Worm (Caenorhabditis elegans) whole organism, late embryonic: ENCODE measurements around the gene JC8.7.

Source experiments
- C08G9.2 ChIP-seq: sonication (generic microtip); optimal IDR thresholded peaks from 2 replicates; lab custom pipeline; 2016; ENCODE audit warnings: mild to moderate bottlenecking, missing genetic modification characterization, moderate library complexity, missing compliant biosample characterization
- C38D4.7 ChIP-seq: fragments of 200-800 bp; sonication (Bioruptor generic); optimal IDR thresholded peaks from 2 replicates; lab custom pipeline; 2018; ENCODE audit warnings: mild to moderate bottlenecking, missing genetic modification characterization, moderate library complexity, missing compliant biosample characterization
- F13H6.1 ChIP-seq: sonication (generic microtip); optimal IDR thresholded peaks from 2 replicates; lab custom pipeline; 2016; ENCODE audit warnings: missing genetic modification characterization, missing compliant biosample characterization
- K02D7.2 ChIP-seq: sonication (generic microtip); optimal IDR thresholded peaks from 2 replicates; lab custom pipeline; 2017; ENCODE audit warnings: mild to moderate bottlenecking, missing genetic modification characterization, missing compliant biosample characterization
- K09A11.1 ChIP-seq: sonication (generic microtip); optimal IDR thresholded peaks from 2 replicates; lab custom pipeline; 2017; ENCODE audit warnings: antibody characterized with exemption, mild to moderate bottlenecking, missing genetic modification characterization, missing compliant biosample characterization; ENCODE audit not compliant: insufficient read depth
- Y22D7AL.16 ChIP-seq: sonication (generic microtip); optimal IDR thresholded peaks from 2 replicates; lab custom pipeline; 2016; ENCODE audit warnings: missing genetic modification characterization, missing compliant biosample characterization
- ahr-1 ChIP-seq: sonication (generic microtip); optimal IDR thresholded peaks from 2 replicates; lab custom pipeline; 2016; ENCODE audit warnings: missing genetic modification characterization, missing compliant biosample characterization
- ceh-14 ChIP-seq: sonication (generic microtip); optimal IDR thresholded peaks from 2 replicates; lab custom pipeline; 2016; ENCODE audit warnings: missing genotype, missing genetic modification characterization, missing compliant biosample characterization
- ceh-19 ChIP-seq: fragments of 200-800 bp; sonication (Bioruptor generic); optimal IDR thresholded peaks from 2 replicates; lab custom pipeline; 2018; ENCODE audit warnings: mild to moderate bottlenecking, missing genetic modification characterization, missing compliant biosample characterization
- ceh-2 ChIP-seq: sonication (generic microtip); optimal IDR thresholded peaks from 2 replicates; lab custom pipeline; 2016; ENCODE audit warnings: missing genotype, missing genetic modification characterization, missing compliant biosample characterization
- ceh-30 ChIP-seq: fragments of 150-350 bp; optimal IDR thresholded peaks from 2 replicates; lab custom pipeline; 2014; ENCODE audit warnings: missing biosample characterization, missing genetic modification characterization
- ceh-31 ChIP-seq: sonication (generic microtip); optimal IDR thresholded peaks from 2 replicates; lab custom pipeline; 2016; ENCODE audit warnings: missing genetic modification characterization, missing compliant biosample characterization
- ceh-34 ChIP-seq: sonication (generic microtip); optimal IDR thresholded peaks from 2 replicates; lab custom pipeline; 2016; ENCODE audit warnings: mild to moderate bottlenecking, missing genetic modification characterization, missing compliant biosample characterization
- ceh-45 ChIP-seq: fragments of 200-800 bp; sonication (Bioruptor generic); IDR thresholded peaks from 2 replicates; pipeline ENCODE4 v1.3.6; 2022; ENCODE audit warnings: missing genetic modification reagents, missing genetic modification characterization, missing compliant biosample characterization
- ceh-48 ChIP-seq: sonication (generic microtip); optimal IDR thresholded peaks from 2 replicates; lab custom pipeline; 2016; ENCODE audit warnings: missing genetic modification characterization, inconsistent platforms, missing compliant biosample characterization
- ceh-6 ChIP-seq: fragments of 200-800 bp; sonication (Bioruptor generic); optimal IDR thresholded peaks from 2 replicates; lab custom pipeline; 2018; ENCODE audit warnings: mild to moderate bottlenecking, missing genetic modification characterization, missing compliant biosample characterization
- ceh-9 ChIP-seq: sonication (generic microtip); optimal IDR thresholded peaks from 2 replicates; lab custom pipeline; 2016; ENCODE audit warnings: mild to moderate bottlenecking, missing genetic modification characterization, inconsistent platforms, missing compliant biosample characterization
- che-1 ChIP-seq: sonication (generic microtip); optimal IDR thresholded peaks from 2 replicates; lab custom pipeline; 2016; ENCODE audit warnings: mild to moderate bottlenecking, missing genetic modification characterization, missing compliant biosample characterization
- dmd-4 ChIP-seq: sonication (generic microtip); optimal IDR thresholded peaks from 2 replicates; lab custom pipeline; 2016; ENCODE audit warnings: borderline replicate concordance, missing genetic modification characterization, missing compliant biosample characterization
- elt-2 ChIP-seq: sonication (generic microtip); optimal IDR thresholded peaks from 2 replicates; lab custom pipeline; 2016; ENCODE audit warnings: missing genetic modification reagents, missing genetic modification characterization, missing compliant biosample characterization
- ets-4 ChIP-seq: sonication (generic microtip); optimal IDR thresholded peaks from 2 replicates; lab custom pipeline; 2016; ENCODE audit warnings: missing genetic modification characterization, missing compliant biosample characterization
- eyg-1 ChIP-seq: sonication (generic microtip); optimal IDR thresholded peaks from 2 replicates; lab custom pipeline; 2016; ENCODE audit warnings: missing genotype, missing genetic modification characterization, missing compliant biosample characterization
- fax-1 ChIP-seq: sonication (generic microtip); optimal IDR thresholded peaks from 2 replicates; lab custom pipeline; 2016; ENCODE audit warnings: missing genotype, missing genetic modification characterization, missing compliant biosample characterization
- fkh-10 ChIP-seq: fragments of 150-350 bp; optimal IDR thresholded peaks from 2 replicates; lab custom pipeline; 2014; ENCODE audit warnings: missing biosample characterization, missing genetic modification reagents, missing genetic modification characterization
- fkh-6 ChIP-seq: sonication (generic microtip); optimal IDR thresholded peaks from 2 replicates; lab custom pipeline; 2016; ENCODE audit warnings: missing genetic modification characterization, missing compliant biosample characterization
- gmeb-2 ChIP-seq: sonication (generic microtip); optimal IDR thresholded peaks from 2 replicates; lab custom pipeline; 2016; ENCODE audit warnings: missing genetic modification characterization, inconsistent platforms, missing compliant biosample characterization
- hlh-15 ChIP-seq: sonication (generic microtip); optimal IDR thresholded peaks from 2 replicates; lab custom pipeline; 2016; ENCODE audit warnings: missing genetic modification characterization, missing compliant biosample characterization
- hlh-30 ChIP-seq: sonication (generic microtip); optimal IDR thresholded peaks from 2 replicates; lab custom pipeline; 2017; ENCODE audit warnings: antibody characterized with exemption, missing genetic modification characterization, missing compliant biosample characterization; ENCODE audit not compliant: insufficient read depth
- hlh-8 ChIP-seq: sonication (generic microtip); optimal IDR thresholded peaks from 2 replicates; lab custom pipeline; 2016; ENCODE audit warnings: missing genotype, missing genetic modification characterization, missing compliant biosample characterization
- mec-3 ChIP-seq: sonication (generic microtip); optimal IDR thresholded peaks from 2 replicates; lab custom pipeline; 2016; ENCODE audit warnings: borderline replicate concordance, missing genetic modification characterization, missing compliant biosample characterization
- nhr-232 ChIP-seq: sonication (generic microtip); optimal IDR thresholded peaks from 2 replicates; lab custom pipeline; 2016; ENCODE audit warnings: missing genetic modification characterization, missing compliant biosample characterization
- odd-2 ChIP-seq: sonication (generic microtip); optimal IDR thresholded peaks from 2 replicates; lab custom pipeline; 2017; ENCODE audit warnings: antibody characterized with exemption, mild to moderate bottlenecking, missing genetic modification characterization, missing compliant biosample characterization
- pat-9 ChIP-seq: fragments of 200-800 bp; sonication (Bioruptor generic); optimal IDR thresholded peaks from 2 replicates; lab custom pipeline; 2018; ENCODE audit warnings: mild to moderate bottlenecking, missing genetic modification characterization, moderate library complexity, missing compliant biosample characterization
- pax-1 ChIP-seq: fragments of 150-350 bp; optimal IDR thresholded peaks from 2 replicates; lab custom pipeline; 2014; ENCODE audit warnings: missing biosample characterization, missing genetic modification characterization
- pha-2 ChIP-seq: sonication (generic microtip); optimal IDR thresholded peaks from 2 replicates; lab custom pipeline; 2017; ENCODE audit warnings: mild to moderate bottlenecking, missing genetic modification characterization, missing compliant biosample characterization
- pqm-1 ChIP-seq: sonication (generic microtip); optimal IDR thresholded peaks from 2 replicates; lab custom pipeline; 2016; ENCODE audit warnings: missing genetic modification characterization, missing compliant biosample characterization
- ref-2 ChIP-seq: sonication (generic microtip); optimal IDR thresholded peaks from 2 replicates; lab custom pipeline; 2016; ENCODE audit warnings: missing genetic modification characterization, missing compliant biosample characterization
- rnt-1 ChIP-seq: sonication (generic microtip); optimal IDR thresholded peaks from 2 replicates; lab custom pipeline; 2016; ENCODE audit warnings: missing genetic modification characterization, missing compliant biosample characterization
- syd-9 ChIP-seq: sonication (generic microtip); optimal IDR thresholded peaks from 2 replicates; lab custom pipeline; 2016; ENCODE audit warnings: mild to moderate bottlenecking, missing genetic modification characterization, moderate library complexity, missing compliant biosample characterization
- tbx-2 ChIP-seq: sonication (generic microtip); optimal IDR thresholded peaks from 2 replicates; lab custom pipeline; 2016; ENCODE audit warnings: missing genetic modification characterization, missing compliant biosample characterization
- tbx-7 ChIP-seq: sonication (generic microtip); optimal IDR thresholded peaks from 2 replicates; lab custom pipeline; 2016; ENCODE audit warnings: missing genotype, missing genetic modification characterization, missing compliant biosample characterization
- ttx-3 ChIP-seq: sonication (generic microtip); optimal IDR thresholded peaks from 2 replicates; lab custom pipeline; 2016; ENCODE audit warnings: missing genetic modification reagents, missing genetic modification characterization, missing compliant biosample characterization
- unc-3 ChIP-seq, 2 experiments: fragments of 200-800 bp in 1 of 2; sonication (Bioruptor generic) in 1 of 2; sonication (generic microtip) in 1 of 2; conservative IDR thresholded peaks in 1 of 2; optimal IDR thresholded peaks in 1 of 2; 2 replicates each; pipeline versions ENCODE4 v1.3.6 to Lab custom; 2016 to 2022; ENCODE audit warnings: missing compliant biosample characterization in 2 of 2, missing genetic modification characterization in 2 of 2, missing genetic modification reagents in 1 of 2
- zip-5 ChIP-seq: sonication (generic microtip); optimal IDR thresholded peaks from 2 replicates; lab custom pipeline; 2016; ENCODE audit warnings: missing genetic modification characterization, missing compliant biosample characterization

Gene JC8.7

ce11 chrIV:13282778-13283177 lies 35.7 kb downstream of the JC8.7 start, which contains the start of gene cpsf-3:
Gene cpsf-3 (minus strand): TSS chrIV:13282878.
- TF ChIP-seq pqm-1 (tag; lab: Kevin White, UChicago), result no peak
- TF ChIP-seq pat-9 (tag; lab: Kevin White, UChicago), result no peak
- no peak for TF ChIP-seq F13H6.1 (tag; lab: Kevin White, UChicago)
- TF ChIP-seq tbx-2 (tag; lab: Kevin White, UChicago), result no peak
- TF ChIP-seq ceh-2 (tag; lab: Kevin White, UChicago), result no peak
- TF ChIP-seq hlh-8 (tag; lab: Kevin White, UChicago), result no peak
- TF ChIP-seq ahr-1, result no peak
- no peak for TF ChIP-seq pha-2 (tag; lab: Kevin White, UChicago)
- no peak for TF ChIP-seq che-1 (tag; lab: Kevin White, UChicago)
- no peak for TF ChIP-seq ceh-14 (tag; lab: Kevin White, UChicago)
- no peak for TF ChIP-seq unc-3 (GFP tag; conservative IDR thresholded peaks at IDR 0.05; lab: Robert Waterston, UW)
- TF ChIP-seq unc-3 (tag; optimal IDR thresholded peaks at IDR 0.05; lab: Kevin White, UChicago), result no peak
- TF ChIP-seq odd-2 (tag; lab: Kevin White, UChicago), result no peak
- no peak for TF ChIP-seq ets-4 (tag; lab: Kevin White, UChicago)
- no peak for TF ChIP-seq fkh-6 (tag; lab: Kevin White, UChicago)
- TF ChIP-seq C38D4.7 (GFP tag; lab: Kevin White, UChicago), result no peak
- no peak for TF ChIP-seq nhr-232
- TF ChIP-seq ceh-45 (GFP tag; lab: Robert Waterston, UW), result no peak

- peak; percentile 77 for TF ChIP-seq ceh-31 (tag; lab: Kevin White, UChicago)
- no peak for TF ChIP-seq F13H6.1 (tag; lab: Kevin White, UChicago)
- TF ChIP-seq syd-9, result no peak
- TF ChIP-seq hlh-30, result no peak
- TF ChIP-seq rnt-1 (tag; lab: Kevin White, UChicago), result no peak
- no peak for TF ChIP-seq dmd-4 (tag; lab: Kevin White, UChicago)
- no peak for TF ChIP-seq ceh-34
- TF ChIP-seq ceh-6 (GFP tag; lab: Kevin White, UChicago), result no peak
- TF ChIP-seq mec-3, result no peak
- no peak for TF ChIP-seq fkh-10 (GFP tag; lab: Kevin White, UChicago)
- TF ChIP-seq tbx-7, result peak; percentile 22
- TF ChIP-seq ceh-2 (tag; lab: Kevin White, UChicago), result peak; percentile 72
- TF ChIP-seq C08G9.2 (tag; lab: Kevin White, UChicago), result peak; percentile 80
- TF ChIP-seq K02D7.2 (tag; lab: Kevin White, UChicago), result no peak
- TF ChIP-seq ceh-9 (tag; lab: Kevin White, UChicago), result no peak
- TF ChIP-seq zip-5 (tag; lab: Kevin White, UChicago), result peak; percentile 57
- peak; percentile 47 for TF ChIP-seq elt-2 (tag; lab: Kevin White, UChicago)
- TF ChIP-seq pha-2 (tag; lab: Kevin White, UChicago), result no peak
- no peak for TF ChIP-seq pax-1 (tag; lab: Kevin White, UChicago)
- no peak for TF ChIP-seq Y22D7AL.16 (tag; lab: Kevin White, UChicago)
- TF ChIP-seq ttx-3 (tag; lab: Kevin White, UChicago), result peak; percentile 7
- no peak for TF ChIP-seq ahr-1
- no peak for TF ChIP-seq fax-1
- TF ChIP-seq che-1 (tag; lab: Kevin White, UChicago), result no peak
- no peak for TF ChIP-seq pqm-1 (tag; lab: Kevin White, UChicago)
- no peak for TF ChIP-seq eyg-1
- no peak for TF ChIP-seq gmeb-2 (tag; lab: Kevin White, UChicago)
- no peak for TF ChIP-seq ref-2 (tag; lab: Kevin White, UChicago)
- no peak for TF ChIP-seq unc-3 (GFP tag; conservative IDR thresholded peaks at IDR 0.05; lab: Robert Waterston, UW)
- no peak for TF ChIP-seq unc-3 (tag; optimal IDR thresholded peaks at IDR 0.05; lab: Kevin White, UChicago)
- TF ChIP-seq ets-4 (tag; lab: Kevin White, UChicago), result peak; percentile 26
- no peak for TF ChIP-seq pat-9 (tag; lab: Kevin White, UChicago)
- no peak for TF ChIP-seq K09A11.1 (tag; lab: Kevin White, UChicago)
- no peak for TF ChIP-seq hlh-15 (tag; lab: Kevin White, UChicago)
- TF ChIP-seq ceh-48 (tag; lab: Kevin White, UChicago), result no peak
- peak; percentile 23 for TF ChIP-seq hlh-8 (tag; lab: Kevin White, UChicago)
- TF ChIP-seq ceh-19, result no peak
- no peak for TF ChIP-seq ceh-30 (tag; lab: Kevin White, UChicago)
- TF ChIP-seq odd-2 (tag; lab: Kevin White, UChicago), result no peak
These were observed 42.3 kb downstream of the JC8.7 start, which contains the start of gene Y67H2A.10 for ce11 chrIV:13289321-13289720. Gene Y67H2A.10 (minus strand): TSS chrIV:13289504.
